Fruit fly (Drosophila melanogaster) whole organism: ENCODE measurements around the gene Kaz-m1.

ENCODE experiments used
- CG8478 ChIP-seq: fragments of >200 bp; optimal IDR thresholded peaks from 2 replicates; lab custom pipeline; 2018; ENCODE audit warnings: inconsistent platforms
- EcR ChIP-seq, 2 experiments: fragments of >200 bp; optimal IDR thresholded peaks; 2 replicates each; lab custom pipeline; 2017; ENCODE audit warnings: missing biosample characterization in 2 of 2, missing genetic modification characterization in 2 of 2, missing genetic modification reagents in 2 of 2
- psq ChIP-seq: fragments of >200 bp; optimal IDR thresholded peaks from 2 replicates; lab custom pipeline; 2017
- usp ChIP-seq: fragments of >200 bp; optimal IDR thresholded peaks from 2 replicates; lab custom pipeline; 2017; ENCODE audit warnings: missing biosample characterization, missing genetic modification characterization, mixed read lengths

DNA sequence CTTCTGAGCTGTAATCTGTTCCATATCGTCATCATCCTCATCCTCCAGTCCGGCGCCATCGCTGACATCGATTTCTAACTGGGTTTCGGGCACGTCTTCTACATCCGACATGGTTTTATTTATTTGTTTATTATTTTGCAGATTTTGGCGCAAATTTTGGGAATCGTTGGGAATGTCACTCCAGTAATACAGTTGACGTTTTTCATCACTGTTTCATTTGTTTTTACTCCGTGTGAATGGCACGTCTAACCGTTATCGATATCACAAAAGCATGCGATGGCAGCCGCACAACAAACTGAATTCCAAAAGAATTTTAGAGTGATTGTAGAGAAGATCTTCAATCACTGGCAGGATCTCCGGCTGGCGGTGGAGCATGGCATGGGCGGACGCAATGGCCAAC is 41.9 kb downstream of the Kaz-m1 start, which contains the start of the genes Sld5 and CG14543:
- TF ChIP-seq psq (lab: Kevin White, UChicago): no peak
- TF ChIP-seq EcR (GFP tag; optimal IDR thresholded peaks at IDR 0.05; lab: Kevin White, UChicago): no peak
- TF ChIP-seq CG8478: no peak
- no peak for TF ChIP-seq usp (GFP tag; lab: Kevin White, UChicago)
